Fruit fly (Drosophila melanogaster) whole organism, embryonic: Measurements from ENCODE around the gene shf.

Experiments used
- CG10321 ChIP-seq: fragments of 200-800 bp; sonication (Bioruptor generic); IDR thresholded peaks from 2 replicates; pipeline ENCODE4 v1.3.6; 2022; ENCODE audit warnings: missing biosample characterization, missing genetic modification characterization
- CG11504 ChIP-seq: fragments of 200-800 bp; sonication (Bioruptor generic); optimal IDR thresholded peaks from 3 replicates; lab custom pipeline; 2019; ENCODE audit warnings: missing biosample characterization, mild to moderate bottlenecking, missing genetic modification characterization, moderate library complexity
- CG12219 ChIP-seq: fragments of 200-800 bp; sonication (Bioruptor generic); optimal IDR thresholded peaks from 3 replicates; lab custom pipeline; 2018; ENCODE audit warnings: missing biosample characterization, mild to moderate bottlenecking, missing genetic modification characterization
- CG12769 ChIP-seq: fragments of 200-800 bp; sonication (Bioruptor generic); optimal IDR thresholded peaks from 2 replicates; lab custom pipeline; 2019; ENCODE audit warnings: missing biosample characterization, mild to moderate bottlenecking, missing genetic modification characterization, moderate library complexity
- CG13123 ChIP-seq: fragments of 200-800 bp; sonication (Bioruptor generic); optimal IDR thresholded peaks from 2 replicates; lab custom pipeline; 2016; ENCODE audit warnings: missing biosample characterization, missing genetic modification characterization
- CG15011 ChIP-seq: fragments of 200-800 bp; sonication (Bioruptor generic); optimal IDR thresholded peaks from 3 replicates; lab custom pipeline; 2018; ENCODE audit warnings: missing biosample characterization, mild to moderate bottlenecking, missing genetic modification characterization
- CG1647 ChIP-seq: fragments of 200-800 bp; sonication (Bioruptor generic); optimal IDR thresholded peaks from 3 replicates; lab custom pipeline; 2016; ENCODE audit warnings: missing biosample characterization, missing genetic modification characterization
- CG16779 ChIP-seq: fragments of 200-800 bp; sonication (Bioruptor generic); IDR thresholded peaks from 2 replicates; pipeline ENCODE4 v1.3.6; 2022; ENCODE audit warnings: missing biosample characterization, missing genetic modification characterization
- CG17186 ChIP-seq: fragments of 200-800 bp; sonication (Bioruptor generic); optimal IDR thresholded peaks from 3 replicates; lab custom pipeline; 2017; ENCODE audit warnings: missing biosample characterization, missing genetic modification reagents, missing genetic modification characterization
- CG6765 ChIP-seq: fragments of 200-800 bp; sonication (Bioruptor generic); optimal IDR thresholded peaks from 3 replicates; lab custom pipeline; 2017; ENCODE audit warnings: missing biosample characterization, mild to moderate bottlenecking, missing genetic modification characterization
- CG7839 ChIP-seq: fragments of 200-800 bp; sonication (Bioruptor generic); optimal IDR thresholded peaks from 3 replicates; lab custom pipeline; 2018; ENCODE audit warnings: missing biosample characterization, mild to moderate bottlenecking, missing genetic modification characterization, moderate library complexity
- CG7987 ChIP-seq: fragments of 200-800 bp; sonication (Bioruptor generic); optimal IDR thresholded peaks from 2 replicates; lab custom pipeline; 2018; ENCODE audit warnings: missing biosample characterization, mild to moderate bottlenecking, missing genetic modification characterization, moderate library complexity
- CG8765 ChIP-seq: fragments of 200-800 bp; sonication (Bioruptor generic); IDR thresholded peaks from 2 replicates; pipeline ENCODE4 v1.3.6; 2022; ENCODE audit warnings: missing biosample characterization, missing genetic modification characterization
- CG8924 ChIP-seq: fragments of 200-800 bp; optimal IDR thresholded peaks from 3 replicates; lab custom pipeline; 2019; ENCODE audit warnings: missing biosample characterization, mild to moderate bottlenecking, missing genetic modification characterization, moderate library complexity
- CG9609 ChIP-seq: fragments of 200-800 bp; sonication (Bioruptor generic); optimal IDR thresholded peaks from 3 replicates; lab custom pipeline; 2016; ENCODE audit warnings: missing biosample characterization, missing genetic modification characterization
- CTCF ChIP-seq: fragments of 200-800 bp; sonication (Bioruptor generic); optimal IDR thresholded peaks from 2 replicates; lab custom pipeline; 2017; ENCODE audit warnings: missing biosample characterization, mild to moderate bottlenecking, missing genetic modification characterization, moderate library complexity
- Chrac-16 ChIP-seq: fragments of 200-800 bp; sonication (Bioruptor generic); optimal IDR thresholded peaks from 3 replicates; lab custom pipeline; 2016; ENCODE audit warnings: missing biosample characterization, missing genetic modification characterization
- D ChIP-seq, 2 experiments: fragments of 200-800 bp in 1 of 2; fragments of >200 bp in 1 of 2; sonication (Bioruptor generic) in 1 of 2; optimal IDR thresholded peaks; 2 replicates in 1 of 2; 3 replicates in 1 of 2; lab custom pipeline; 2017; ENCODE audit warnings: mild to moderate bottlenecking in 1 of 2, missing biosample characterization in 1 of 2, missing genetic modification characterization in 1 of 2, missing genetic modification reagents in 1 of 2
- D19A ChIP-seq: fragments of 200-800 bp; optimal IDR thresholded peaks from 3 replicates; lab custom pipeline; 2019; ENCODE audit warnings: missing biosample characterization, mild to moderate bottlenecking, missing genetic modification characterization, moderate library complexity
- Dbx ChIP-seq: fragments of 200-800 bp; sonication (Bioruptor generic); IDR thresholded peaks from 3 replicates; pipeline ENCODE4 v1.3.6; 2022; ENCODE audit warnings: missing biosample characterization, missing genetic modification characterization
- Dip2 ChIP-seq: fragments of 200-800 bp; sonication (Bioruptor generic); IDR thresholded peaks from 2 replicates; pipeline ENCODE4 v1.3.6; 2022; ENCODE audit warnings: missing biosample characterization, missing genetic modification characterization
- Elba2 ChIP-seq: fragments of 200-800 bp; sonication (Bioruptor generic); optimal IDR thresholded peaks from 3 replicates; lab custom pipeline; 2016; ENCODE audit warnings: missing biosample characterization, missing genetic modification characterization
- Ets65A ChIP-seq: fragments of 200-800 bp; sonication (Bioruptor generic); peaks from one replicate; lab custom pipeline; 2016; ENCODE audit warnings: missing biosample characterization, missing genetic modification characterization
- Gsc ChIP-seq: fragments of 200-800 bp; sonication (Bioruptor generic); IDR thresholded peaks from 2 replicates; pipeline ENCODE4 v1.3.6; 2022; ENCODE audit warnings: missing biosample characterization, missing genetic modification characterization
- Hsf ChIP-seq: fragments of 200-800 bp; sonication (Bioruptor generic); optimal IDR thresholded peaks from 3 replicates; lab custom pipeline; 2016; ENCODE audit warnings: missing biosample characterization, missing genetic modification characterization
- Oli ChIP-seq: fragments of 200-800 bp; sonication (Bioruptor generic); optimal IDR thresholded peaks from 2 replicates; lab custom pipeline; 2018; ENCODE audit warnings: missing biosample characterization, mild to moderate bottlenecking, missing genetic modification characterization, moderate library complexity
- PHDP ChIP-seq: fragments of 200-800 bp; sonication (Bioruptor generic); optimal IDR thresholded peaks from 3 replicates; lab custom pipeline; 2018; ENCODE audit warnings: missing biosample characterization, mild to moderate bottlenecking, missing genetic modification characterization, moderate library complexity
- Ptx1 ChIP-seq: fragments of 200-800 bp; sonication (Bioruptor generic); IDR thresholded peaks from 2 replicates; pipeline ENCODE4 v1.3.6; 2022; ENCODE audit warnings: missing biosample characterization, missing genetic modification characterization
- Ssrp ChIP-seq: fragments of 200-800 bp; sonication (Bioruptor generic); optimal IDR thresholded peaks from 2 replicates; lab custom pipeline; 2018; ENCODE audit warnings: missing biosample characterization, mild to moderate bottlenecking, missing genetic modification characterization, moderate library complexity
- Vsx1 ChIP-seq: fragments of 200-800 bp; sonication (Bioruptor generic); optimal IDR thresholded peaks from 2 replicates; lab custom pipeline; 2017; ENCODE audit warnings: missing biosample characterization, mild to moderate bottlenecking, missing genetic modification characterization, missing genetic modification reagents
- YL-1 ChIP-seq: fragments of 200-800 bp; sonication (Bioruptor generic); optimal IDR thresholded peaks from 3 replicates; lab custom pipeline; 2017; ENCODE audit warnings: missing biosample characterization, mild to moderate bottlenecking, missing genetic modification characterization
- al ChIP-seq: fragments of 200-800 bp; sonication (Bioruptor generic); IDR thresholded peaks from 2 replicates; pipeline ENCODE4 v1.3.6; 2022; ENCODE audit warnings: missing biosample characterization, missing genetic modification characterization
- bbx ChIP-seq: fragments of 200-800 bp; sonication (Bioruptor generic); IDR thresholded peaks from 2 replicates; pipeline ENCODE4 v1.3.6; 2022; ENCODE audit warnings: missing biosample characterization, missing genetic modification characterization; ENCODE audit not compliant: partially characterized antibody
- cato ChIP-seq: fragments of 200-800 bp; sonication (Bioruptor generic); optimal IDR thresholded peaks from 2 replicates; lab custom pipeline; 2016; ENCODE audit warnings: missing biosample characterization, missing genetic modification characterization, borderline replicate concordance
- corto ChIP-seq: fragments of 200-800 bp; sonication (Bioruptor generic); optimal IDR thresholded peaks from 2 replicates; lab custom pipeline; 2016; ENCODE audit warnings: missing biosample characterization, mild to moderate bottlenecking, missing genetic modification characterization, moderate library complexity
- crc ChIP-seq: fragments of 200-800 bp; sonication (Bioruptor generic); optimal IDR thresholded peaks from 2 replicates; lab custom pipeline; 2016; ENCODE audit warnings: missing biosample characterization, missing genetic modification characterization
- crol ChIP-seq: fragments of 200-800 bp; sonication (Bioruptor generic); IDR thresholded peaks from 2 replicates; pipeline ENCODE4 v1.3.6; 2022; ENCODE audit warnings: missing biosample characterization, missing genetic modification characterization
- dan ChIP-seq: fragments of 200-800 bp; sonication (Bioruptor generic); IDR thresholded peaks from 2 replicates; pipeline ENCODE4 v1.3.6; 2022; ENCODE audit warnings: missing biosample characterization, missing genetic modification characterization
- fd3F ChIP-seq: fragments of 200-800 bp; sonication (Bioruptor generic); optimal IDR thresholded peaks from 2 replicates; lab custom pipeline; 2018; ENCODE audit warnings: missing biosample characterization, mild to moderate bottlenecking, missing genetic modification characterization, moderate library complexity
- gcm2 ChIP-seq: fragments of 200-800 bp; sonication (Bioruptor generic); optimal IDR thresholded peaks from 2 replicates; lab custom pipeline; 2016; ENCODE audit warnings: missing biosample characterization, missing genetic modification characterization
- gem ChIP-seq: fragments of 200-800 bp; sonication (Bioruptor generic); optimal IDR thresholded peaks from 2 replicates; lab custom pipeline; 2019; ENCODE audit warnings: missing biosample characterization, mild to moderate bottlenecking, missing genetic modification characterization, moderate library complexity
- her ChIP-seq: fragments of 200-800 bp; sonication (Bioruptor generic); optimal IDR thresholded peaks from 2 replicates; lab custom pipeline; 2016; ENCODE audit warnings: missing biosample characterization, missing genetic modification characterization
- ind ChIP-seq: fragments of 200-800 bp; sonication (Bioruptor generic); optimal IDR thresholded peaks from 3 replicates; lab custom pipeline; 2016; ENCODE audit warnings: missing biosample characterization, missing genetic modification characterization
- jigr1 ChIP-seq: fragments of 200-800 bp; sonication (Bioruptor generic); IDR thresholded peaks from 3 replicates; pipeline ENCODE4 v1.3.6; 2022; ENCODE audit warnings: missing biosample characterization, missing genetic modification characterization
- nerfin-1 ChIP-seq: fragments of 200-800 bp; sonication (Bioruptor generic); optimal IDR thresholded peaks from 3 replicates; lab custom pipeline; 2019; ENCODE audit warnings: missing biosample characterization, mild to moderate bottlenecking, missing genetic modification characterization, moderate library complexity
- nmo ChIP-seq: fragments of 200-800 bp; sonication (Bioruptor generic); optimal IDR thresholded peaks from 2 replicates; lab custom pipeline; 2018; ENCODE audit warnings: missing biosample characterization, mild to moderate bottlenecking, missing genetic modification characterization, moderate library complexity
- pzg ChIP-seq: fragments of 200-800 bp; sonication (Bioruptor generic); optimal IDR thresholded peaks from 3 replicates; lab custom pipeline; 2018; ENCODE audit warnings: missing biosample characterization, mild to moderate bottlenecking, missing genetic modification characterization, moderate library complexity
- slp2 ChIP-seq: fragments of 200-800 bp; sonication (Bioruptor generic); optimal IDR thresholded peaks from 2 replicates; lab custom pipeline; 2016; ENCODE audit warnings: missing biosample characterization, missing genetic modification characterization
- tx ChIP-seq: fragments of 200-800 bp; sonication (Bioruptor generic); optimal IDR thresholded peaks from 2 replicates; lab custom pipeline; 2016; ENCODE audit warnings: missing biosample characterization, missing genetic modification characterization
- vfl ChIP-seq: fragments of 200-800 bp; sonication (Bioruptor generic); optimal IDR thresholded peaks from 2 replicates; lab custom pipeline; 2016; ENCODE audit warnings: missing biosample characterization, missing genetic modification characterization
- zfh2 ChIP-seq: fragments of 200-800 bp; sonication (Bioruptor generic); optimal IDR thresholded peaks from 2 replicates; lab custom pipeline; 2016; ENCODE audit warnings: missing biosample characterization, missing genetic modification characterization

The shf gene

DNA sequence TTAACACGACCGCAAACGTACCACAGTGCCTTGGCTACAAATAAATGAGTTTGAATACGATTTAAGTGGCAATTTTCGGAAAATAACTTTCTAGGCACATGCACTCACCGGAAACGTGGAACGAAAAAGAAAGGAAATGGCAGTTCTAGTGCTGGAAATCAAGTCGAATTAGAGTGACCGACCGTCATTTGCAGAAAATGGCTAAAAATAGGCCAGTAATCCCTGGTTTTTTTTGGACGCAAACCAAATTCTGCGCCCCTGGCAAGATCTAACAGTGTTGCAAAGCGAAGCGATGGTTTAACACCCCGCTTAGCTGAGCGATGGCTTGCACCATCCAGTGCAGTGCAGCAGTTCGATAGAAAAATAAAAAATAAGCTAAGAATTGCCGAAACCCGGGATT is 35.4 kb downstream of the shf start, which contains the start of gene RpL17 (continued):
- peak; percentile 67 for TF ChIP-seq fd3F (GFP tag; lab: Kevin White, UChicago)
- 0 out of 2 replicates have a peak, but pooled peaks have one; percentile 42 for TF ChIP-seq bbx (GFP tag; lab: Robert Waterston, UW)
- TF ChIP-seq Hsf (GFP tag; lab: Kevin White, UChicago) = peak; percentile 77
- TF ChIP-seq CTCF (GFP tag; lab: Kevin White, UChicago) = peak; percentile 61
- TF ChIP-seq Elba2 = no peak
- TF ChIP-seq Ptx1 = peak; percentile 77
- peak; percentile 54 for TF ChIP-seq Oli (tag; lab: Kevin White, UChicago)
- TF ChIP-seq al (GFP tag; lab: Robert Waterston, UW) = peak; percentile 42; the same call in 1 of the 2 replicates
- peak; percentile 44 for TF ChIP-seq Ssrp
- no peak for TF ChIP-seq D19A (tag; lab: Kevin White, UChicago)
- TF ChIP-seq CG1647 (GFP tag; lab: Kevin White, UChicago) = peak; percentile 62
- TF ChIP-seq CG11504 (tag; lab: Kevin White, UChicago) = peak; percentile 74
- TF ChIP-seq zfh2 (GFP tag; lab: Kevin White, UChicago) = peak; percentile 84
- peak; percentile 46 for TF ChIP-seq CG17186 (GFP tag; lab: Kevin White, UChicago)
- TF ChIP-seq crol = no peak
- TF ChIP-seq CG12219 (GFP tag; lab: Kevin White, UChicago) = peak; percentile 73
- peak; percentile 63 for TF ChIP-seq ind
- TF ChIP-seq CG8765 (GFP tag; lab: Robert Waterston, UW) = no peak
- peak; percentile 69; the same call in 1 of the 2 replicates for TF ChIP-seq CG10321
- peak; percentile 99 for TF ChIP-seq Ets65A (GFP tag; lab: Kevin White, UChicago)
- peak; percentile 66 for TF ChIP-seq CG13123 (GFP tag; lab: Kevin White, UChicago)
- TF ChIP-seq CG8924 = peak; percentile 51
- TF ChIP-seq CG12769 (tag; lab: Kevin White, UChicago) = peak; percentile 88
- peak; percentile 92 for TF ChIP-seq Dbx (GFP tag; lab: Robert Waterston, UW)
- peak; percentile 75 for TF ChIP-seq nmo
- peak; percentile 68 for TF ChIP-seq gem
- TF ChIP-seq PHDP (tag; lab: Kevin White, UChicago) = peak; percentile 87
- peak; percentile 74 for TF ChIP-seq CG15011 (GFP tag; lab: Kevin White, UChicago)
- peak; percentile 54 for TF ChIP-seq tx (GFP tag; lab: Kevin White, UChicago)
- peak; percentile 83 for TF ChIP-seq her (GFP tag; lab: Kevin White, UChicago)
- TF ChIP-seq vfl (GFP tag; lab: Kevin White, UChicago) = peak; percentile 74
- no peak for TF ChIP-seq dan (GFP tag; lab: Robert Waterston, UW)
- TF ChIP-seq cato (GFP tag; lab: Kevin White, UChicago) = peak; percentile 38
- TF ChIP-seq Gsc (GFP tag; lab: Robert Waterston, UW) = no peak
- TF ChIP-seq Chrac-16 (GFP tag; lab: Kevin White, UChicago) = peak; percentile 57
- TF ChIP-seq CG7839 (tag; lab: Kevin White, UChicago) = peak; percentile 77
- peak; percentile 75 for TF ChIP-seq slp2
- peak; percentile 98 for TF ChIP-seq YL-1
- TF ChIP-seq D (optimal IDR thresholded peaks at IDR 0.05; lab: Kevin White, UChicago) = peak; percentile 17
- TF ChIP-seq D (GFP tag; optimal IDR thresholded peaks at IDR 0.05; lab: Kevin White, UChicago) = peak; percentile 54
- TF ChIP-seq nerfin-1 (tag; lab: Kevin White, UChicago) = peak; percentile 57
- peak; percentile 93 for TF ChIP-seq CG7987 (GFP tag; lab: Kevin White, UChicago)
- no peak for TF ChIP-seq corto (GFP tag; lab: Kevin White, UChicago)
- no peak for TF ChIP-seq Dip2 (GFP tag; lab: Robert Waterston, UW)
- peak; percentile 91 for TF ChIP-seq pzg (GFP tag; lab: Kevin White, UChicago)
- TF ChIP-seq CG16779 = peak; percentile 84
- TF ChIP-seq gcm2 (GFP tag; lab: Kevin White, UChicago) = peak; percentile 70
- TF ChIP-seq CG9609 (GFP tag; lab: Kevin White, UChicago) = peak; percentile 84
- peak; percentile 86 for TF ChIP-seq CG6765 (GFP tag; lab: Kevin White, UChicago)
- peak; percentile 84 for TF ChIP-seq Vsx1 (GFP tag; lab: Kevin White, UChicago)
- no peak for TF ChIP-seq jigr1 (GFP tag; lab: Robert Waterston, UW)
- peak; percentile 76 for TF ChIP-seq crc (GFP tag; lab: Kevin White, UChicago)
